Worm (Caenorhabditis elegans): ENCODE measurements around the gene F07E5.9.

F07E5.9 gene

DNA sequence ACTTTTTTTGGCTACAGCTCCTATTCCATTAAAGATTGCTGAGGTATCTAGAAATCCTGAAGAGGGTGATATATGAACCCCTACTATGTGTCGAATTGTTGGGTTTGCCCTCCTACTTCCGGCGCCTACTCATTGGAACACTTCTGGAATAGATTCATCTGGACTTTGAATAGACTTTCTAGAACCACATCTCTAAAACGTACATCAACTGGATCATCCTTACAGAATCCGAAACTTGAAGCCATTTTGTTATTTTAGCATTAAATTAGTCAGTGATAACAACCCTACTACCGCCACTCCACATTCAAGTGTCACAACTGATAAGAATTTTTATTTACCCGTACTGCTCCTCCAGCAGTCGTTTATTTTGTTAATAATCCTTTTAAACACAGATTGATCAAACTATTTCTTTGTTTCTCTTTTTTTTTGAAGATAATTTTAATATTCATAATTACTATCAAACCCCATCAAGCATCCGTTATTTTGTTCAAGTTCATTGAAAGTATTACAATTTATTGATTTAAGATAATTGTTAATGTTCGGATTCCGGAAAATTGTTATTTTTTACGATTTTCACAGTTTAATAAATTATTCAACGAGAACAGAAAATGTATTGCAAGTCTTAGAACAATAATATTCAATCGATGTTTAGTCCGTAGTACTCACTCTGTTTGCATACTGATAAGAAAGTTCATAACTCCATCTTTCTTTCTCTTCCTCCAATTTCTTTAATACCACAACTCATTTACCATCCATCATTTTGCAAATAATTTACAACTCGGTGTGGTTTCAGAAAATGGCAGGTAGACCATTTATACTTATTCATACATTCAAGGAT is 19.0 kb upstream of the F07E5.9 start, which contains the start of gene math-42:
Gene math-42, plus strand, starts transcription at position 788 of the 838 bp plus-strand sequence.
- TF ChIP-seq ama-1 (optimal IDR thresholded peaks at IDR 0.05), result no peak
- TF ChIP-seq ama-1 (GFP tag; optimal IDR thresholded peaks at IDR 0.05), result no peak
- peak; percentile 27 for TF ChIP-seq nhr-80 (tag; optimal IDR thresholded peaks at IDR 0.05)

DNA sequence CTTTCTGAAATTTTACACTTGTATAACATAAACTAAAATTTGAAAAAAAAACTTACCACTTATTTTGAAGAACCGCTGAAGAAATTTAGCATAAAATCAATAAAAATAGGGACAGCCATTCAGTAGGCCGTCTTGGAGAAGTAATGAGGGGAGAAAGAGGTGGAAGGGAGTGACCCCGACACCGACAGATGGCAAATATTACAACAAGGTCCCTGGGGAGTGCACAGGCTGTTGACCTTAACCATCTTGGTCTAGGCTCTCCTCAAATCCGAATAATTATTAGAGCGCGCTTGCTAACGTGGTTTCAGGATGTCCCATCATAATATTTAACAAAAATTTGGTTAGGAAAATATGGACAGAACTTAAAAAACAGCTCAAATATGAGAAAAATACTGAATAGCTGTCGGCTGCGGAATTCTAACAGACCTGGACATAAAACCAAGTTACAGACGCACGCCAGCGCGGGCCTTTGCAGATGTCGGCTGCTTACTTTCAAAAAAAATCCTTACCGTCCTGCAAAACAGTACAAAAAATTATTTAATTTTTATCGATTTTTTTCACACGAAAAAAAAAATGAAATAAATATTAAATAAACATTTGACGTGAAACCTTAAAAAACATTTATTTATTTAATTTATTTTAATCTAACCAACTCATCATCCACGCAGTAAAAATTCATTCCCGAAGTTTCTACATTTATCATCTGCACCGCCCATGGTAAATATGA is 14.8 kb upstream of the F07E5.9 start, which contains the start of gene T16A1.2:
Gene T16A1.2, plus strand, starts transcription at position 677 of the 727 bp plus-strand sequence.
- TF ChIP-seq madf-10 (tag; optimal IDR thresholded peaks at IDR 0.05) (no peak), let-607 (tag; optimal IDR thresholded peaks at IDR 0.05) (no peak), snpc-3.4 (tag; optimal IDR thresholded peaks at IDR 0.05) (no peak), chd-7 (tag; optimal IDR thresholded peaks at IDR 0.05) (no peak), F55B11.4 (tag; optimal IDR thresholded peaks at IDR 0.05; ENCODE audit: borderline replicate concordance, insufficient read depth) (no peak), snpc-1.1 (tag; optimal IDR thresholded peaks at IDR 0.05; ENCODE audit: insufficient read depth) (no peak), lin-40 (tag; optimal IDR thresholded peaks at IDR 0.05) (no peak), madf-6 (GFP tag; IDR thresholded peaks at IDR 0.05) (no peak), D2030.7 (GFP tag; IDR thresholded peaks at IDR 0.05) (no peak), madf-3 (GFP tag; IDR thresholded peaks at IDR 0.05) (no peak), pbrm-1 (GFP tag; IDR thresholded peaks at IDR 0.05) (no peak), K12H6.12 (tag; optimal IDR thresholded peaks at IDR 0.05) (no peak), atf-7 (tag; optimal IDR thresholded peaks at IDR 0.05) (no peak), ztf-28 (GFP tag; IDR thresholded peaks at IDR 0.05) (no peak), F57A8.1 (GFP tag; optimal IDR thresholded peaks at IDR 0.05) (no peak), hrde-1 (tag; optimal IDR thresholded peaks at IDR 0.05; ENCODE audit: borderline replicate concordance) (no peak), sdz-38 (tag; optimal IDR thresholded peaks at IDR 0.05) (no peak), Y67H2A.10 (GFP tag; conservative IDR thresholded peaks at IDR 0.05) (no peak)

DNA sequence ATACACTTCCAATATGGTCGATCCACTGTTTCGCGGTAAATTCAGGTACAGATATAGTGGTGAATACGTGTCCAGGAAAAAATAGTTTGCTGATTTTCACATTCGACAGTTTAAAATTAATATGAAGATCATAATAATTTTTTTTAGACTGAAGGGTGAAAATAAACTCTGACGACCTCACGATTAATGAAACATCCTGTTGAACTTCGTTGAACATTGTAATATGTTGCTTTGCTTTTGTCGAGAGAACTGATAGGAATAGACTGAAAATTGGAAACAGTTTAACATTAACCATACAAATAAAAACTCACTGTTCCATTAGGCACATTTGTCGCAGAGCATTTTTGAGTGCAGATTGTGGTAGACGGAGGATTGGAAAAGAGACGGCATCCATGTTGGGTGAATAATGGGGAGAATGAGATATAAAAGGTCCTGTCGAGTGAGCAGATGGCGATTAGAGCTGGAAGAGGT is 13.2 kb upstream of the F07E5.9 start, which contains the start of gene fbxb-37:
Gene fbxb-37, minus strand, starts transcription at position 421 of the 471 bp plus-strand sequence.
- TF ChIP-seq ceh-58 (GFP tag; IDR thresholded peaks at IDR 0.05) (no peak), dox-1 (GFP tag; IDR thresholded peaks at IDR 0.05) (no peak), attf-6 (GFP tag; IDR thresholded peaks at IDR 0.05) (no peak), madf-10 (tag; optimal IDR thresholded peaks at IDR 0.05) (no peak), nhr-179 (tag; optimal IDR thresholded peaks at IDR 0.05) (no peak)

DNA sequence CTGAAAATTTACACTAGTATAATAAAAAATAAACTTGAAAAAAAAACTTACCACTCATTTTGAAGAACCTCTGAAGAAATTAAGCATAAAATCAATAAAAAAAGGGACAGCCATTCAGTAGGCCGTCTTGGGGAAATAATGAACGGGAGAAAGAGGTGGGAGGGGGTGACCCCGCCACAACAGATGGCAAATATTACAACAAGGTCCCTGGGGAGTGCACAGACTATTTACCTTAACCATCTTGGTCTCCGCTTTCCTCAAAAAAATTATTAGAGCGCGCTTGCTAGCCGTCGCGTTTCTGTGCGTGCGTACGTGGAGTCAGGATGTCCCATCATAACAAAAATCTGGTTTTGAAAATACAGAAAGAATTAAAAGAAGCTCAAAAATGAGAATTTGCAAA is 11.6 kb upstream of the F07E5.9 start, which contains the start of gene T16A1.10:
Gene T16A1.10, minus strand, starts transcription at position 123 of the 400 bp plus-strand sequence.
- TF ChIP-seq B0336.3 (GFP tag; IDR thresholded peaks at IDR 0.05) (no peak), Y79H2A.3 (GFP tag; conservative IDR thresholded peaks at IDR 0.05) (no peak), Y53G8AR.9 (GFP tag; conservative IDR thresholded peaks at IDR 0.05) (no peak), C06A6.2 (GFP tag; conservative IDR thresholded peaks at IDR 0.05) (no peak), let-526 (GFP tag; IDR thresholded peaks at IDR 0.05) (no peak), bed-1 (GFP tag; IDR thresholded peaks at IDR 0.05) (no peak), T26A5.8 (tag; optimal IDR thresholded peaks at IDR 0.05) (no peak), snpc-3.4 (tag; optimal IDR thresholded peaks at IDR 0.05) (no peak), ccch-3 (GFP tag; optimal IDR thresholded peaks at IDR 0.05) (no peak), F37B4.10 (GFP tag; IDR thresholded peaks at IDR 0.05) (no peak), repo-1 (tag; optimal IDR thresholded peaks at IDR 0.05) (no peak), Y95B8A.8 (GFP tag; IDR thresholded peaks at IDR 0.05) (no peak)
